Worm (Caenorhabditis elegans): ENCODE results near the gene F47B10.3.

Gene F47B10.3

ce11 chrX:10927136-10927535 is 35.1 kb downstream of the F47B10.3 start:
- no peak for TF ChIP-seq ham-2 (GFP tag; optimal IDR thresholded peaks at IDR 0.05)
- no peak for TF ChIP-seq mep-1 (tag; optimal IDR thresholded peaks at IDR 0.05)
- TF ChIP-seq lsy-2 (tag; optimal IDR thresholded peaks at IDR 0.05), result no peak
- TF ChIP-seq pha-4 (tag; optimal IDR thresholded peaks at IDR 0.05), result no peak
- TF ChIP-seq nhr-76 (tag; optimal IDR thresholded peaks at IDR 0.05), result no peak
- TF ChIP-seq unc-62 (GFP tag; optimal IDR thresholded peaks at IDR 0.05), result no peak
- TF ChIP-seq nhr-12 (tag; optimal IDR thresholded peaks at IDR 0.05), result no peak
- no peak for TF ChIP-seq flh-1 (GFP tag; optimal IDR thresholded peaks at IDR 0.05)
- no peak for TF ChIP-seq unc-39 (tag; optimal IDR thresholded peaks at IDR 0.05)
- no peak for TF ChIP-seq nhr-237 (tag; optimal IDR thresholded peaks at IDR 0.05)
- peak; percentile 34 for TF ChIP-seq zip-8 (tag; optimal IDR thresholded peaks at IDR 0.05)
- TF ChIP-seq snpc-4 (tag; optimal IDR thresholded peaks at IDR 0.05), result no peak
- no peak for TF ChIP-seq mab-5 (tag; optimal IDR thresholded peaks at IDR 0.05)
- TF ChIP-seq ces-1 (GFP tag; optimal IDR thresholded peaks at IDR 0.05), result no peak
- peak; percentile 57 for TF ChIP-seq nhr-2 (tag; optimal IDR thresholded peaks at IDR 0.05)
- no peak for TF ChIP-seq ceh-83 (GFP tag; optimal IDR thresholded peaks at IDR 0.05)
- TF ChIP-seq hlh-1 (tag; optimal IDR thresholded peaks at IDR 0.05), result no peak
- no peak for TF ChIP-seq lin-13 (tag; optimal IDR thresholded peaks at IDR 0.05)
- TF ChIP-seq lin-32 (GFP tag; optimal IDR thresholded peaks at IDR 0.05), result peak; percentile 68

ce11 chrX:10928948-10929563 is 37.1 kb downstream of the F47B10.3 start, which contains the start of gene dgn-1:
TSS of gene dgn-1 (minus strand) at chrX:10928998.
- TF ChIP-seq hlh-1 (tag; optimal IDR thresholded peaks at IDR 0.05) (no peak), mep-1 (tag; optimal IDR thresholded peaks at IDR 0.05) (no peak), ztf-11 (tag; optimal IDR thresholded peaks at IDR 0.05) (no peak), M03D4.4 (tag; optimal IDR thresholded peaks at IDR 0.05) (no peak), flh-1 (GFP tag; optimal IDR thresholded peaks at IDR 0.05) (no peak), lsy-2 (tag; optimal IDR thresholded peaks at IDR 0.05) (no peak), nhr-76 (tag; optimal IDR thresholded peaks at IDR 0.05) (no peak), ces-1 (GFP tag; optimal IDR thresholded peaks at IDR 0.05) (no peak), pha-4 (tag; optimal IDR thresholded peaks at IDR 0.05) (no peak)

- TF ChIP-seq mab-5 (tag; optimal IDR thresholded peaks at IDR 0.05) (no peak), zip-8 (tag; optimal IDR thresholded peaks at IDR 0.05) (peak; percentile 88), M03D4.4 (tag; optimal IDR thresholded peaks at IDR 0.05) (no peak), unc-62 (GFP tag; optimal IDR thresholded peaks at IDR 0.05) (peak; percentile 66), ham-2 (GFP tag; optimal IDR thresholded peaks at IDR 0.05) (peak; percentile 32), mls-2 (tag; optimal IDR thresholded peaks at IDR 0.05) (no peak), pha-4 (tag; optimal IDR thresholded peaks at IDR 0.05) (no peak), ceh-43 (GFP tag; optimal IDR thresholded peaks at IDR 0.05) (no peak), ceh-83 (GFP tag; optimal IDR thresholded peaks at IDR 0.05) (no peak), lin-13 (tag; optimal IDR thresholded peaks at IDR 0.05) (no peak), cnd-1 (tag; optimal IDR thresholded peaks at IDR 0.05) (no peak), ztf-11 (tag; optimal IDR thresholded peaks at IDR 0.05) (no peak), nhr-28 (tag; optimal IDR thresholded peaks at IDR 0.05) (no peak), nhr-237 (tag; optimal IDR thresholded peaks at IDR 0.05) (no peak), bed-3 (GFP tag; optimal IDR thresholded peaks at IDR 0.05) (no peak), unc-120 (tag; optimal IDR thresholded peaks at IDR 0.05; ENCODE audit: poor library complexity, severe bottlenecking) (no peak), blmp-1 (tag; optimal IDR thresholded peaks at IDR 0.05) (no peak), lsy-2 (tag; optimal IDR thresholded peaks at IDR 0.05) (no peak), sem-2 (GFP tag; optimal IDR thresholded peaks at IDR 0.05) (no peak), lin-32 (GFP tag; optimal IDR thresholded peaks at IDR 0.05) (no peak), nhr-2 (tag; optimal IDR thresholded peaks at IDR 0.05) (peak; percentile 86), elt-3 (tag; optimal IDR thresholded peaks at IDR 0.05) (no peak), elt-1 (tag; optimal IDR thresholded peaks at IDR 0.05; ENCODE audit: borderline replicate concordance, insufficient read depth) (peak; percentile 91), snpc-4 (tag; optimal IDR thresholded peaks at IDR 0.05) (no peak), sptf-1 (tag; optimal IDR thresholded peaks at IDR 0.05) (no peak), flh-1 (GFP tag; optimal IDR thresholded peaks at IDR 0.05) (no peak), nhr-12 (tag; optimal IDR thresholded peaks at IDR 0.05) (no peak)
These were observed 40.1 kb downstream of the F47B10.3 start for ce11 chrX:10932087-10932486.

- TF ChIP-seq ces-1 (GFP tag; optimal IDR thresholded peaks at IDR 0.05), result peak; percentile 79
- no peak for TF ChIP-seq hlh-1 (tag; optimal IDR thresholded peaks at IDR 0.05)
These were observed 41.5 kb downstream of the F47B10.3 start for ce11 chrX:10933308-10934014.
